Worm (Caenorhabditis elegans) whole organism, midembryonic: ENCODE results near the gene swan-2.

ENCODE experiments used
- T22C8.4 ChIP-seq: fragments of 200-800 bp; sonication (Bioruptor generic); IDR thresholded peaks from 2 replicates; pipeline ENCODE4 v1.3.6; 2022; ENCODE audit warnings: missing genetic modification characterization, missing compliant biosample characterization
- cog-1 ChIP-seq: sonication (generic microtip); optimal IDR thresholded peaks from 2 replicates; lab custom pipeline; 2016; ENCODE audit warnings: missing genetic modification characterization, missing compliant biosample characterization
- flt-1 ChIP-seq: fragments of 200-800 bp; sonication (Bioruptor generic); IDR thresholded peaks from 2 replicates; pipeline ENCODE4 v1.3.6; 2022; ENCODE audit warnings: missing genetic modification characterization, missing compliant biosample characterization
- klf-2 ChIP-seq: fragments of 200-800 bp; sonication (Bioruptor generic); conservative IDR thresholded peaks from 2 replicates; pipeline ENCODE4 v1.3.6; 2022; ENCODE audit warnings: missing genetic modification reagents, missing genetic modification characterization, missing compliant biosample characterization
- tab-1 ChIP-seq: fragments of 200-800 bp; sonication (Bioruptor generic); IDR thresholded peaks from 2 replicates; pipeline ENCODE4 v1.3.6; 2022; ENCODE audit warnings: missing genetic modification characterization, missing compliant biosample characterization

ce11 chrV:13812330-13812729 lies 8.2 kb upstream of the swan-2 start:
- TF ChIP-seq flt-1: no peak
- TF ChIP-seq cog-1 (tag; lab: Kevin White, UChicago): no peak
- TF ChIP-seq T22C8.4 (GFP tag; lab: Robert Waterston, UW): no peak
- TF ChIP-seq tab-1: no peak
- TF ChIP-seq klf-2 (GFP tag; lab: Robert Waterston, UW): no peak
